Fruit fly (Drosophila melanogaster): ENCODE results near the gene Hsp60A.

The Hsp60A gene

DNA sequence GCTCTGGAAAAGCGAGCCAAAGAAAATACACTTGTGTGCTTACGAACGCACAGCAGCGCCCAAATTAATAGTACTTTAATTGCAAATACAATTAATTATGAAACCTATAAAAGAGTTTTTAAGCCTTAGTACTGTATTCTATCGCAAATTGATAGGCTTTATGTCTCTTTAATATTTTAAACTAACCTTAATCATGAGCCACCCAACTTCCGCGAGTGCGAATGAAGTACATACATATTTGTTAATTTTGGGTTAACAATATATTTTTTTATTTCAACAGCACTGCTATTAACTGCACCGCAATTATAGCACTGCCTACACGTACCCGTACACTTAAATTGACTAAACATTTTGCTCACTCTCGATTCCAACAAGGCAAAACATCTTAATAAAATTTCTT lies 27.0 kb upstream of the Hsp60A start (continued):
- TF ChIP-seq CG13894 (tag; optimal IDR thresholded peaks at IDR 0.05): no peak
- no peak for TF ChIP-seq Mrtf (GFP tag; IDR thresholded peaks at IDR 0.05)
- TF ChIP-seq CG43689 (GFP tag; IDR thresholded peaks at IDR 0.05): no peak
- no peak for TF ChIP-seq Spps (tag; optimal IDR thresholded peaks at IDR 0.05)
- TF ChIP-seq CG8924 (tag; optimal IDR thresholded peaks at IDR 0.05): peak; percentile 48
- no peak for TF ChIP-seq twi (tag; optimal IDR thresholded peaks at IDR 0.05)
- TF ChIP-seq Hmx (GFP tag; optimal IDR thresholded peaks at IDR 0.05): no peak
- TF ChIP-seq CG14965 (GFP tag; optimal IDR thresholded peaks at IDR 0.05; ENCODE audit: borderline replicate concordance): no peak
- TF ChIP-seq CG11247 (GFP tag; IDR thresholded peaks at IDR 0.05): no peak
- TF ChIP-seq CG10267 (tag; optimal IDR thresholded peaks at IDR 0.05): no peak
- TF ChIP-seq Mes4 (GFP tag; optimal IDR thresholded peaks at IDR 0.05): no peak
- no peak for TF ChIP-seq CG2712 (tag; optimal IDR thresholded peaks at IDR 0.05)
- no peak for TF ChIP-seq sens-2 (GFP tag; IDR thresholded peaks at IDR 0.05)
- TF ChIP-seq Abd-B (GFP tag; optimal IDR thresholded peaks at IDR 0.05): peak; percentile 39
- no peak for TF ChIP-seq trh (GFP tag; optimal IDR thresholded peaks at IDR 0.05)
- TF ChIP-seq Hr51 (GFP tag; optimal IDR thresholded peaks at IDR 0.05): peak in 1 of 2 experiments; percentile 75
- TF ChIP-seq chinmo (GFP tag; IDR thresholded peaks at IDR 0.05; ENCODE audit: partially characterized antibody): no peak
- no peak for TF ChIP-seq Gsc (GFP tag; IDR thresholded peaks at IDR 0.05)
- TF ChIP-seq gro (GFP tag; optimal IDR thresholded peaks at IDR 0.05): no peak
- TF ChIP-seq MBD-R2 (GFP tag; IDR thresholded peaks at IDR 0.05): no peak; the same call in 1 of the 2 replicates
- TF ChIP-seq Hr78 (GFP tag; optimal IDR thresholded peaks at IDR 0.05): no peak
- no peak for TF ChIP-seq NFAT (GFP tag; IDR thresholded peaks at IDR 0.05)
- TF ChIP-seq knrl (GFP tag; IDR thresholded peaks at IDR 0.05; ENCODE audit: partially characterized antibody): no peak
- no peak for TF ChIP-seq CG7271 (tag; optimal IDR thresholded peaks at IDR 0.05)
- no peak for TF ChIP-seq CG11085 (GFP tag; IDR thresholded peaks at IDR 0.05)
- TF ChIP-seq CG10959 (GFP tag; IDR thresholded peaks at IDR 0.05): no peak
- TF ChIP-seq Poxn (GFP tag; IDR thresholded peaks at IDR 0.05): no peak
- TF ChIP-seq CG6813 (GFP tag; optimal IDR thresholded peaks at IDR 0.05): peak; percentile 50
- no peak for TF ChIP-seq pan (optimal IDR thresholded peaks at IDR 0.05)
- TF ChIP-seq pan (GFP tag; optimal IDR thresholded peaks at IDR 0.05 in 1 of 2, IDR thresholded peaks at IDR 0.05 in 1 of 2): no peak
- 0 out of 2 replicates have a peak, but pooled peaks have one; percentile 45 for TF ChIP-seq CG32767 (GFP tag; IDR thresholded peaks at IDR 0.05)
- TF ChIP-seq YL-1 (GFP tag; optimal IDR thresholded peaks at IDR 0.05): no peak
- no peak for TF ChIP-seq chm (GFP tag; IDR thresholded peaks at IDR 0.05)
- TF ChIP-seq Dip3 (GFP tag; optimal IDR thresholded peaks at IDR 0.05): peak; percentile 10
- peak; percentile 56; the same call in 2 of the 3 replicates for TF ChIP-seq Aef1 (GFP tag; IDR thresholded peaks at IDR 0.05)

DNA sequence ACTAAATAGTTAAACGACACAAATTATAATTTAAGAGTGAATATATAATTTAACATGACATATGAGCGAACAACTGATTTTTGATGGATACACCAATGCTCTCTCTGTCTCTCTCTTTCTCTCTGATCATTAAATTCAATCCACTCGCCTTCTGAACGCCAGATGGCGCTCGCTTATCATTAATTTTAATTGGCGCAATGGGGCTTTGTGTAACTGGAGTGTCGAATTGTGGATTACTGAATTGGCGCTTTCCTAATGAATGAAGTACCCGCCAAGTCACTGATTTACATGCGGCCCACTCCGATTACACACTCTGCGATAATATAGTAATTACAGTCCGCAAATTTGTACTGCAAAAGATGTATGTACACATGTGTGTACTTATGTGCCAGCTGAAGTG lies 26.4 kb upstream of the Hsp60A start:
- TF ChIP-seq Sox102F (GFP tag; optimal IDR thresholded peaks at IDR 0.05) (no peak), gce (GFP tag; IDR thresholded peaks at IDR 0.05) (no peak), Mrtf (GFP tag; IDR thresholded peaks at IDR 0.05) (no peak), Trl (optimal IDR thresholded peaks at IDR 0.05) (peak; percentile 2 to 8), Trl (GFP tag; optimal IDR thresholded peaks at IDR 0.05) (no peak), so (GFP tag; IDR thresholded peaks at IDR 0.05) (no peak), Hand (GFP tag; optimal IDR thresholded peaks at IDR 0.05) (no peak), p53 (GFP tag; optimal IDR thresholded peaks at IDR 0.05) (no peak), zen (tag; optimal IDR thresholded peaks at IDR 0.05) (peak; percentile 3), ftz-f1 (GFP tag; optimal IDR thresholded peaks at IDR 0.05) (no peak), sens (GFP tag) (no peak), Abd-B (GFP tag; optimal IDR thresholded peaks at IDR 0.05) (peak; percentile 1), stwl (tag; optimal IDR thresholded peaks at IDR 0.05) (peak; percentile 16), Xbp1 (GFP tag; optimal IDR thresholded peaks at IDR 0.05) (no peak), CG14965 (GFP tag; optimal IDR thresholded peaks at IDR 0.05; ENCODE audit: borderline replicate concordance) (peak; percentile 89), Poxn (GFP tag; IDR thresholded peaks at IDR 0.05) (no peak), CTCF (GFP tag; optimal IDR thresholded peaks at IDR 0.05) (peak; percentile 88), Sry-δ (GFP tag; optimal IDR thresholded peaks at IDR 0.05) (no peak), CG10979 (tag; optimal IDR thresholded peaks at IDR 0.05) (peak; percentile 19)
